Worm (Caenorhabditis elegans) whole organism, L1 larva: Measurements from ENCODE around the gene T24C4.10.

Experiments used
- nhr-47 ChIP-seq: sonication (generic microtip); optimal IDR thresholded peaks from 2 replicates; lab custom pipeline; 2016; ENCODE audit warnings: mild to moderate bottlenecking, missing genetic modification characterization, moderate library complexity, missing compliant biosample characterization

T24C4.10 gene

ce11 chrIII:841177-841576, 49.9 kb downstream of the T24C4.10 start, which contains the start of gene K02F3.9 (continued):
- no peak for TF ChIP-seq nhr-47 (tag; lab: Kevin White, UChicago)
